Fruit fly (Drosophila melanogaster) whole organism, embryonic: ENCODE measurements around the gene p115.

Experiments
- Antp ChIP-seq: fragments of 200-800 bp; sonication (Bioruptor generic); optimal IDR thresholded peaks from 3 replicates; lab custom pipeline; 2016; ENCODE audit warnings: missing biosample characterization, missing genetic modification characterization
- Atf3 ChIP-seq: fragments of 200-800 bp; sonication (Bioruptor generic); optimal IDR thresholded peaks from 3 replicates; lab custom pipeline; 2016; ENCODE audit warnings: missing biosample characterization, missing genetic modification characterization
- B-H2 ChIP-seq: fragments of 200-800 bp; sonication (Bioruptor generic); optimal IDR thresholded peaks from 2 replicates; lab custom pipeline; 2018; ENCODE audit warnings: missing biosample characterization, mild to moderate bottlenecking, missing genetic modification characterization
- CG10654 ChIP-seq: fragments of 200-800 bp; sonication (Bioruptor generic); optimal IDR thresholded peaks from 2 replicates; lab custom pipeline; 2016; ENCODE audit warnings: missing biosample characterization, missing genetic modification characterization
- CG10959 ChIP-seq: fragments of 200-800 bp; sonication (Bioruptor generic); IDR thresholded peaks from 2 replicates; pipeline ENCODE4 v1.3.6; 2022; ENCODE audit warnings: missing biosample characterization, missing genetic modification characterization
- CG12391 ChIP-seq: fragments of 200-800 bp; sonication (Bioruptor generic); optimal IDR thresholded peaks from 3 replicates; lab custom pipeline; 2018; ENCODE audit warnings: missing biosample characterization, mild to moderate bottlenecking, missing genetic modification characterization, moderate library complexity
- CG12659 ChIP-seq: fragments of 200-800 bp; sonication (Bioruptor generic); optimal IDR thresholded peaks from 3 replicates; lab custom pipeline; 2017; ENCODE audit warnings: mild to moderate bottlenecking, missing biosample characterization, missing genetic modification reagents, missing genetic modification characterization
- CG12769 ChIP-seq: fragments of 200-800 bp; sonication (Bioruptor generic); optimal IDR thresholded peaks from 2 replicates; lab custom pipeline; 2019; ENCODE audit warnings: missing biosample characterization, mild to moderate bottlenecking, missing genetic modification characterization, moderate library complexity
- CG14050 ChIP-seq: fragments of 200-800 bp; sonication (Bioruptor generic); IDR thresholded peaks from 3 replicates; pipeline ENCODE4 v1.3.6; 2022; ENCODE audit warnings: missing biosample characterization, missing genetic modification characterization
- CG14441 ChIP-seq: fragments of 200-800 bp; sonication (Bioruptor generic); IDR thresholded peaks from 2 replicates; pipeline ENCODE4 v1.3.6; 2022; ENCODE audit warnings: missing biosample characterization, missing genetic modification characterization
- CG15269 ChIP-seq: fragments of 200-800 bp; sonication (Bioruptor generic); optimal IDR thresholded peaks from 2 replicates; lab custom pipeline; 2018; ENCODE audit warnings: missing biosample characterization, mild to moderate bottlenecking, missing genetic modification characterization, moderate library complexity
- CG18011 ChIP-seq: fragments of 200-800 bp; sonication (Bioruptor generic); optimal IDR thresholded peaks from 2 replicates; lab custom pipeline; 2017; ENCODE audit warnings: missing biosample characterization, missing genetic modification characterization, mild to moderate bottlenecking, moderate library complexity, missing genotype
- CG2875 ChIP-seq: fragments of 200-800 bp; sonication (Bioruptor generic); optimal IDR thresholded peaks from 2 replicates; lab custom pipeline; 2017; ENCODE audit warnings: missing biosample characterization, mild to moderate bottlenecking, missing genetic modification characterization, missing genetic modification reagents
- CG3163 ChIP-seq: fragments of 200-800 bp; sonication (Bioruptor generic); optimal IDR thresholded peaks from 3 replicates; lab custom pipeline; 2016; ENCODE audit warnings: missing biosample characterization, missing genetic modification characterization
- CG32767 ChIP-seq: fragments of 200-800 bp; sonication (Bioruptor generic); IDR thresholded peaks from 2 replicates; pipeline ENCODE4 v1.3.6; 2022; ENCODE audit warnings: missing biosample characterization, missing genetic modification characterization
- CG3281 ChIP-seq: fragments of 200-800 bp; sonication (Bioruptor generic); optimal IDR thresholded peaks from 3 replicates; lab custom pipeline; 2017; ENCODE audit warnings: missing biosample characterization, mild to moderate bottlenecking, missing genetic modification characterization
- CG34376 ChIP-seq: fragments of 200-800 bp; sonication (Bioruptor generic); optimal IDR thresholded peaks from 2 replicates; lab custom pipeline; 2018; ENCODE audit warnings: missing biosample characterization, mild to moderate bottlenecking, missing genetic modification characterization
- CG4328 ChIP-seq: fragments of 200-800 bp; sonication (Bioruptor generic); optimal IDR thresholded peaks from 3 replicates; lab custom pipeline; 2017; ENCODE audit warnings: missing biosample characterization, missing genetic modification reagents, missing genetic modification characterization
- CG4617 ChIP-seq: fragments of 200-800 bp; sonication (Bioruptor generic); optimal IDR thresholded peaks from 3 replicates; lab custom pipeline; 2016; ENCODE audit warnings: missing biosample characterization, missing genetic modification characterization, borderline replicate concordance
- CG4820 ChIP-seq: fragments of 200-800 bp; sonication (Bioruptor generic); optimal IDR thresholded peaks from 3 replicates; lab custom pipeline; 2016; ENCODE audit warnings: missing biosample characterization, missing genetic modification characterization
- CG7963 ChIP-seq: fragments of 200-800 bp; sonication (Bioruptor generic); IDR thresholded peaks from 3 replicates; pipeline ENCODE4 v1.3.6; 2022; ENCODE audit warnings: missing biosample characterization, missing genetic modification characterization; ENCODE audit not compliant: partially characterized antibody
- CkIIα-i1 ChIP-seq: fragments of 200-800 bp; sonication (Bioruptor generic); IDR thresholded peaks from 2 replicates; pipeline ENCODE4 v1.3.6; 2022; ENCODE audit warnings: missing biosample characterization, missing genetic modification characterization
- Doc2 ChIP-seq: fragments of 200-800 bp; sonication (Bioruptor generic); IDR thresholded peaks from 2 replicates; pipeline ENCODE4 v1.3.6; 2022; ENCODE audit warnings: missing biosample characterization, missing genetic modification characterization
- Dp ChIP-seq: fragments of 200-800 bp; sonication (Bioruptor generic); optimal IDR thresholded peaks from 2 replicates; lab custom pipeline; 2018; ENCODE audit warnings: missing biosample characterization, mild to moderate bottlenecking, missing genetic modification characterization, moderate library complexity
- E2f2 ChIP-seq: fragments of 200-800 bp; sonication (Bioruptor generic); IDR thresholded peaks from 2 replicates; pipeline ENCODE4 v1.3.6; 2022; ENCODE audit warnings: missing biosample characterization, missing genetic modification characterization
- Fer3 ChIP-seq: fragments of 200-800 bp; sonication (Bioruptor generic); optimal IDR thresholded peaks from 2 replicates; lab custom pipeline; 2018; ENCODE audit warnings: missing biosample characterization, mild to moderate bottlenecking, missing genetic modification characterization, moderate library complexity
- GATAe ChIP-seq: fragments of 200-800 bp; sonication (Bioruptor generic); conservative IDR thresholded peaks from 2 replicates; pipeline ENCODE4 v1.3.6; 2022; ENCODE audit warnings: missing biosample characterization, missing genetic modification characterization
- H15 ChIP-seq: fragments of 200-800 bp; sonication (Bioruptor generic); IDR thresholded peaks from 3 replicates; pipeline ENCODE4 v1.3.6; 2022; ENCODE audit warnings: missing biosample characterization, missing genetic modification characterization
- HLHmδ ChIP-seq: fragments of 200-800 bp; sonication (Bioruptor generic); optimal IDR thresholded peaks from 2 replicates; lab custom pipeline; 2018; ENCODE audit warnings: missing biosample characterization, mild to moderate bottlenecking, missing genetic modification characterization, moderate library complexity
- Jarid2 ChIP-seq: fragments of 200-800 bp; sonication (Bioruptor generic); optimal IDR thresholded peaks from 3 replicates; lab custom pipeline; 2017; ENCODE audit warnings: mild to moderate bottlenecking, missing biosample characterization, missing genetic modification reagents, missing genetic modification characterization
- MESR4 ChIP-seq: fragments of 200-800 bp; sonication (Bioruptor generic); optimal IDR thresholded peaks from 2 replicates; lab custom pipeline; 2018; ENCODE audit warnings: missing biosample characterization, mild to moderate bottlenecking, missing genetic modification characterization, moderate library complexity
- MTF-1 ChIP-seq: fragments of 200-800 bp; sonication (Bioruptor generic); optimal IDR thresholded peaks from 2 replicates; lab custom pipeline; 2018; ENCODE audit warnings: missing biosample characterization, mild to moderate bottlenecking, missing genetic modification characterization, borderline replicate concordance
- Six4 ChIP-seq: fragments of 200-800 bp; sonication (Bioruptor generic); optimal IDR thresholded peaks from 2 replicates; lab custom pipeline; 2016; ENCODE audit warnings: missing biosample characterization, missing genetic modification characterization
- Sry-δ ChIP-seq: fragments of 200-800 bp; sonication (Bioruptor generic); optimal IDR thresholded peaks from 2 replicates; lab custom pipeline; 2016; ENCODE audit warnings: missing biosample characterization, missing genetic modification characterization
- Trl ChIP-seq, 3 experiments: fragments of >200 bp in 2 of 3; fragments of 200-800 bp in 1 of 3; sonication (Bioruptor generic) in 1 of 3; optimal IDR thresholded peaks; 2 replicates in 1 of 3; 3 replicates in 2 of 3; lab custom pipeline; 2016 to 2017; ENCODE audit warnings: missing biosample characterization in 1 of 3, missing genetic modification characterization in 1 of 3
- ac ChIP-seq: fragments of 200-800 bp; sonication (Bioruptor generic); optimal IDR thresholded peaks from 3 replicates; lab custom pipeline; 2017; ENCODE audit warnings: missing biosample characterization, mild to moderate bottlenecking, missing genetic modification characterization
- bbx ChIP-seq: fragments of 200-800 bp; sonication (Bioruptor generic); IDR thresholded peaks from 2 replicates; pipeline ENCODE4 v1.3.6; 2022; ENCODE audit warnings: missing biosample characterization, missing genetic modification characterization; ENCODE audit not compliant: partially characterized antibody
- ci ChIP-seq: fragments of 200-800 bp; sonication (Bioruptor generic); IDR thresholded peaks from 3 replicates; pipeline ENCODE4 v1.3.6; 2022; ENCODE audit warnings: missing biosample characterization, missing genetic modification characterization
- danr ChIP-seq: fragments of 200-800 bp; sonication (Bioruptor generic); IDR thresholded peaks from 2 replicates; pipeline ENCODE4 v1.3.6; 2022; ENCODE audit warnings: missing biosample characterization, missing genetic modification characterization
- gro ChIP-seq: fragments of 200-800 bp; sonication (Bioruptor generic); optimal IDR thresholded peaks from 2 replicates; lab custom pipeline; 2016; ENCODE audit warnings: missing biosample characterization, missing genetic modification characterization
- gsb-n ChIP-seq: fragments of 200-800 bp; sonication (Bioruptor generic); optimal IDR thresholded peaks from 3 replicates; lab custom pipeline; 2018; ENCODE audit warnings: missing biosample characterization, mild to moderate bottlenecking, missing genetic modification characterization
- maf-S ChIP-seq: fragments of 200-800 bp; sonication (Bioruptor generic); optimal IDR thresholded peaks from 2 replicates; lab custom pipeline; 2016; ENCODE audit warnings: missing biosample characterization, missing genetic modification characterization
- nmo ChIP-seq: fragments of 200-800 bp; sonication (Bioruptor generic); optimal IDR thresholded peaks from 2 replicates; lab custom pipeline; 2018; ENCODE audit warnings: missing biosample characterization, mild to moderate bottlenecking, missing genetic modification characterization, moderate library complexity
- org-1 ChIP-seq: fragments of 200-800 bp; sonication (Bioruptor generic); optimal IDR thresholded peaks from 2 replicates; lab custom pipeline; 2017; ENCODE audit warnings: missing biosample characterization, missing genetic modification characterization
- p53 ChIP-seq: fragments of 200-800 bp; sonication (Bioruptor generic); optimal IDR thresholded peaks from 2 replicates; lab custom pipeline; 2016; ENCODE audit warnings: missing biosample characterization, missing genetic modification characterization
- pita ChIP-seq: fragments of 200-800 bp; sonication (Bioruptor generic); optimal IDR thresholded peaks from 2 replicates; lab custom pipeline; 2017; ENCODE audit warnings: missing biosample characterization, mild to moderate bottlenecking, missing genetic modification characterization
- ranshi ChIP-seq: fragments of 200-800 bp; sonication (Bioruptor generic); IDR thresholded peaks from 2 replicates; pipeline ENCODE4 v1.3.6; 2022; ENCODE audit warnings: missing biosample characterization, missing genetic modification characterization
- sd ChIP-seq: fragments of 200-800 bp; sonication (Bioruptor generic); optimal IDR thresholded peaks from 3 replicates; lab custom pipeline; 2018; ENCODE audit warnings: missing biosample characterization, mild to moderate bottlenecking, missing genetic modification characterization, moderate library complexity
- stc ChIP-seq: fragments of 200-800 bp; sonication (Bioruptor generic); IDR thresholded peaks from 2 replicates; pipeline ENCODE4 v1.3.6; 2022; ENCODE audit warnings: missing biosample characterization, missing genetic modification characterization
- tio ChIP-seq: fragments of 200-800 bp; sonication (Bioruptor generic); optimal IDR thresholded peaks from 2 replicates; lab custom pipeline; 2017; ENCODE audit warnings: missing biosample characterization, missing genetic modification characterization, inconsistent platforms
- yki ChIP-seq: fragments of >200 bp; optimal IDR thresholded peaks from 3 replicates; lab custom pipeline; 2018

Gene p115

dm6 chrX:7931028-7931549, 37.3 kb downstream of the p115 start, which contains the start of gene mahe (continued):
- TF ChIP-seq CG3163 (peak; percentile 71), GATAe (GFP tag; lab: Robert Waterston, UW) (no peak), ranshi (GFP tag; lab: Robert Waterston, UW) (no peak), CG14441 (no peak), gro (GFP tag; lab: Kevin White, UChicago) (no peak), Fer3 (no peak), ac (no peak), org-1 (GFP tag; lab: Kevin White, UChicago) (no peak), CG2875 (GFP tag; lab: Kevin White, UChicago) (no peak), CG34376 (GFP tag; lab: Kevin White, UChicago) (peak; percentile 37), CG4820 (GFP tag; lab: Kevin White, UChicago) (no peak), nmo (GFP tag; lab: Kevin White, UChicago) (no peak), gsb-n (tag; lab: Kevin White, UChicago) (peak; percentile 18), Six4 (GFP tag; lab: Kevin White, UChicago) (no peak), sd (no peak), CG12769 (tag; lab: Kevin White, UChicago) (no peak), maf-S (GFP tag; lab: Kevin White, UChicago) (no peak), H15 (GFP tag; lab: Robert Waterston, UW) (no peak), tio (GFP tag; lab: Kevin White, UChicago) (no peak), CG12659 (GFP tag; lab: Kevin White, UChicago) (peak; percentile 49), yki (lab: Kevin White, UChicago) (peak; percentile 43), ci (GFP tag; lab: Robert Waterston, UW) (no peak), CG3281 (GFP tag; lab: Kevin White, UChicago) (no peak), CG10959 (GFP tag; lab: Robert Waterston, UW) (no peak), danr (GFP tag; lab: Robert Waterston, UW) (no peak), p53 (no peak), bbx (GFP tag; lab: Robert Waterston, UW) (peak; percentile 94), CG7963 (peak; percentile 74), CkIIα-i1 (GFP tag; lab: Robert Waterston, UW) (no peak), Sry-δ (GFP tag; lab: Kevin White, UChicago) (peak; percentile 89), Jarid2 (GFP tag; lab: Kevin White, UChicago) (no peak), CG18011 (GFP tag; lab: Kevin White, UChicago) (no peak), Trl (optimal IDR thresholded peaks at IDR 0.05; lab: Kevin White, UChicago) (peak; percentile 74 to 90), Trl (GFP tag; optimal IDR thresholded peaks at IDR 0.05; lab: Kevin White, UChicago) (peak; percentile 5), Antp (no peak), CG14050 (GFP tag; lab: Robert Waterston, UW) (no peak), Dp (GFP tag; lab: Kevin White, UChicago) (peak; percentile 80), MESR4 (peak; percentile 78), HLHmδ (GFP tag; lab: Kevin White, UChicago) (no peak), stc (GFP tag; lab: Robert Waterston, UW) (0 out of 2 replicates have a peak, but pooled peaks have one; percentile 8), CG15269 (tag; lab: Kevin White, UChicago) (no peak), CG4617 (GFP tag; lab: Kevin White, UChicago) (peak; percentile 13), MTF-1 (GFP tag; lab: Kevin White, UChicago) (no peak), CG32767 (GFP tag; lab: Robert Waterston, UW) (no peak), CG12391 (tag; lab: Kevin White, UChicago) (peak; percentile 11), Atf3 (no peak), E2f2 (GFP tag; lab: Robert Waterston, UW) (peak; percentile 86), pita (GFP tag; lab: Kevin White, UChicago) (no peak), CG4328 (GFP tag; lab: Kevin White, UChicago) (no peak), Doc2 (no peak), B-H2 (GFP tag; lab: Kevin White, UChicago) (no peak), CG10654 (no peak)
